Worm (Caenorhabditis elegans) whole organism, L1 larva: Measurements from ENCODE around the gene W09G12.6.

Source experiments
- dpl-1 ChIP-seq, 3 experiments: fragments of 150-350 bp in 2 of 3; sonication (generic microtip) in 1 of 3; optimal IDR thresholded peaks; 2 replicates each; lab custom pipeline; 2014 to 2017; ENCODE audit warnings: missing biosample characterization in 3 of 3, missing genetic modification characterization in 3 of 3, missing genetic modification reagents in 3 of 3
- lsy-2 ChIP-seq, 2 experiments: fragments of 150-350 bp; optimal IDR thresholded peaks; 2 replicates each; lab custom pipeline; 2014; ENCODE audit warnings: missing biosample characterization in 2 of 2, missing genetic modification characterization in 2 of 2
- nhr-11 ChIP-seq: fragments of 150-350 bp; optimal IDR thresholded peaks from 2 replicates; lab custom pipeline; 2014; ENCODE audit warnings: missing biosample characterization, missing genetic modification characterization
- nhr-12 ChIP-seq: sonication (generic microtip); optimal IDR thresholded peaks from 2 replicates; lab custom pipeline; 2017; ENCODE audit warnings: missing biosample characterization, missing genetic modification characterization
- nhr-19 ChIP-seq: fragments of 200-800 bp; sonication (Bioruptor generic); conservative IDR thresholded peaks from 2 replicates; pipeline ENCODE4 v1.3.6; 2022; ENCODE audit warnings: missing genetic modification characterization, missing compliant biosample characterization
- nhr-237 ChIP-seq: fragments of 150-350 bp; optimal IDR thresholded peaks from 2 replicates; lab custom pipeline; 2014; ENCODE audit warnings: missing biosample characterization, missing genetic modification characterization
- nhr-84 ChIP-seq: sonication (generic microtip); optimal IDR thresholded peaks from 2 replicates; lab custom pipeline; 2017; ENCODE audit warnings: missing biosample characterization, missing genetic modification characterization

ce11 chrIV:1234780-1235179 is 3.1 kb downstream of the W09G12.6 start:
- TF ChIP-seq lsy-2 (tag; optimal IDR thresholded peaks at IDR 0.05; lab: Kevin White, UChicago) (no peak), nhr-11 (no peak), dpl-1 (GFP tag; optimal IDR thresholded peaks at IDR 0.05; lab: Kevin White, UChicago) (no peak), nhr-237 (tag; lab: Kevin White, UChicago) (no peak), nhr-12 (tag; lab: Kevin White, UChicago) (no peak), nhr-19 (GFP tag; lab: Robert Waterston, UW) (no peak), nhr-84 (tag; lab: Kevin White, UChicago) (no peak)
